Worm (Caenorhabditis elegans): ENCODE results near the gene ttr-25.

ce11 chrV:18565621-18566020 lies 9.1 kb downstream of the ttr-25 start:
- TF ChIP-seq unc-62 (GFP tag; optimal IDR thresholded peaks at IDR 0.05 in 1 of 2) (no peak), unc-62 (tag; optimal IDR thresholded peaks at IDR 0.05) (no peak), F49E8.2 (tag; optimal IDR thresholded peaks at IDR 0.05; ENCODE audit: borderline replicate concordance) (no peak), pqm-1 (tag; optimal IDR thresholded peaks at IDR 0.05) (no peak), vab-7 (GFP tag; IDR thresholded peaks at IDR 0.05) (no peak), ztf-11 (tag; optimal IDR thresholded peaks at IDR 0.05) (no peak)

Data from whole organism, L4 larva.